Fruit fly (Drosophila melanogaster): Measurements from ENCODE around the gene CG17264.

CG17264 gene

dm6 chr2L:3043647-3044046, 25.3 kb downstream of the CG17264 start, which contains the start of gene FASN2:
TSS of gene FASN2 (plus strand) at chr2L:3043947.
- no peak for TF ChIP-seq lola (GFP tag; optimal IDR thresholded peaks at IDR 0.05)
- TF ChIP-seq N (GFP tag; optimal IDR thresholded peaks at IDR 0.05) = no peak
- TF ChIP-seq dmrt93B (GFP tag; optimal IDR thresholded peaks at IDR 0.05) = no peak
- TF ChIP-seq sage (GFP tag; optimal IDR thresholded peaks at IDR 0.05) = no peak
- no peak for TF ChIP-seq dl (GFP tag; optimal IDR thresholded peaks at IDR 0.05; ENCODE audit: insufficient read depth in 1 of 2, partially characterized antibody in 2 of 2)
- no peak for TF ChIP-seq HLH106 (tag; optimal IDR thresholded peaks at IDR 0.05)
- TF ChIP-seq sv (GFP tag; optimal IDR thresholded peaks at IDR 0.05) = no peak
- no peak for TF ChIP-seq Abd-B (GFP tag; optimal IDR thresholded peaks at IDR 0.05)
- no peak for TF ChIP-seq rgr (GFP tag; optimal IDR thresholded peaks at IDR 0.05)

- TF ChIP-seq foxo (GFP tag; optimal IDR thresholded peaks at IDR 0.05) (no peak), OdsH (GFP tag; optimal IDR thresholded peaks at IDR 0.05) (no peak), rgr (GFP tag; optimal IDR thresholded peaks at IDR 0.05) (no peak), pan (optimal IDR thresholded peaks at IDR 0.05) (no peak), N (GFP tag; optimal IDR thresholded peaks at IDR 0.05) (no peak), woc (GFP tag; optimal IDR thresholded peaks at IDR 0.05) (no peak), CG9705 (GFP tag; optimal IDR thresholded peaks at IDR 0.05) (no peak), Dfd (GFP tag; optimal IDR thresholded peaks at IDR 0.05) (no peak), sage (GFP tag; optimal IDR thresholded peaks at IDR 0.05) (no peak), CrebA (GFP tag; optimal IDR thresholded peaks at IDR 0.05; ENCODE audit: borderline replicate concordance) (no peak), Rel (GFP tag; optimal IDR thresholded peaks at IDR 0.05) (no peak), Rel (tag; optimal IDR thresholded peaks at IDR 0.05) (peak; percentile 95), h (GFP tag; optimal IDR thresholded peaks at IDR 0.05) (peak; percentile 51), Hr83 (GFP tag; optimal IDR thresholded peaks at IDR 0.05; ENCODE audit: poor library complexity, severe bottlenecking) (peak; percentile 2), HLH106 (tag; optimal IDR thresholded peaks at IDR 0.05) (no peak), sv (GFP tag; optimal IDR thresholded peaks at IDR 0.05) (no peak)
These were observed 26.6 kb downstream of the CG17264 start for dm6 chr2L:3044660-3045504.

DNA sequence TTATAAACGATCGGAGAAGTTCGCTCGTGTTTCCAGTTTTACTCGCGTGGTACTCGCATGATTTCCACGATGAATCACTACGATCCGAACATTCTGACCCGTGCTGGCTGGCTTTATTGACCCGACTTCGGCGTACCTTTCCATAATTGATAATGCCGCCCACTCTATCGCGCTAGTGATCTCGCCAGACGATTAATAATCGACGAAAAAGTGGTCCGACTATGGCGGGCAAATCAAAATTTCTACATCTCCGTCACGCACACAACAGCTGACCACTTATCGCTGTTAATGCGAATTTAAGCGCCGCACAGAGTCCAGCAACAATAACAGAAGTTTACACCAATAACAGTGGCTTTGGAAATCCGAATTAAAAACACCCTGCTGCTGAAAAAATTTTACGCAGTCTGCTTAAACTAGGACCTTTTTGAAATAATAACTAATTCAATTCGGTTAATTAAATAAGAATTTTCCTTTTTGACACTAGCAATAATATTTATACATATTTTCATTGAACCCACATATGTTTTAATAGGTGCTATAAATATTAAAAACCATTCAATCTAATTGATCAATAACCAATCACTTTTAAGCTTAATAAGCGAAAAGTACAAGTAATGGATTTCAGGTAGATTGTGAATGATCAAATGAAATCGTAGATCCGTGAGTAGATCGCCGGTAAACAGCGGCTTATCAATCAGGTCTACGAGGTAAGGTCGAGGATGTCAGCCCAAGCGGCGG, 37.6 kb downstream of the CG17264 start:
- TF ChIP-seq CrebA (GFP tag; optimal IDR thresholded peaks at IDR 0.05; ENCODE audit: borderline replicate concordance) (no peak), usp (GFP tag; optimal IDR thresholded peaks at IDR 0.05) (no peak), Dfd (GFP tag; optimal IDR thresholded peaks at IDR 0.05) (no peak), h (GFP tag; optimal IDR thresholded peaks at IDR 0.05) (peak; percentile 38), CG32264 (GFP tag; optimal IDR thresholded peaks at IDR 0.05) (no peak), Vsx2 (GFP tag; optimal IDR thresholded peaks at IDR 0.05; ENCODE audit: partially characterized antibody) (no peak), Jra (GFP tag; optimal IDR thresholded peaks at IDR 0.05) (no peak), dl (GFP tag; optimal IDR thresholded peaks at IDR 0.05; ENCODE audit: insufficient read depth in 1 of 2, partially characterized antibody in 2 of 2) (no peak), Hr78 (GFP tag; optimal IDR thresholded peaks at IDR 0.05) (no peak), fru (GFP tag; optimal IDR thresholded peaks at IDR 0.05) (peak; percentile 72), tai (GFP tag; optimal IDR thresholded peaks at IDR 0.05) (no peak), Hnf4 (GFP tag; optimal IDR thresholded peaks at IDR 0.05) (no peak), dmrt93B (GFP tag; optimal IDR thresholded peaks at IDR 0.05) (peak; percentile 55), Rel (GFP tag; optimal IDR thresholded peaks at IDR 0.05) (no peak), Rel (tag; optimal IDR thresholded peaks at IDR 0.05) (peak; percentile 24), sv (GFP tag; optimal IDR thresholded peaks at IDR 0.05) (peak; percentile 60), rgr (GFP tag; optimal IDR thresholded peaks at IDR 0.05) (peak; percentile 47), N (GFP tag; optimal IDR thresholded peaks at IDR 0.05) (no peak), CG9705 (GFP tag; optimal IDR thresholded peaks at IDR 0.05) (peak; percentile 33), brk (GFP tag; optimal IDR thresholded peaks at IDR 0.05) (no peak), psq (GFP tag; optimal IDR thresholded peaks at IDR 0.05) (peak; percentile 51), Dif (GFP tag; optimal IDR thresholded peaks at IDR 0.05; ENCODE audit: partially characterized antibody) (no peak), Myc (optimal IDR thresholded peaks at IDR 0.05) (no peak), HLH106 (tag; optimal IDR thresholded peaks at IDR 0.05) (peak; percentile 26), br (GFP tag; optimal IDR thresholded peaks at IDR 0.05) (peak; percentile 53), jim (GFP tag; optimal IDR thresholded peaks at IDR 0.05) (no peak), Mio (GFP tag; optimal IDR thresholded peaks at IDR 0.05) (no peak), foxo (GFP tag; optimal IDR thresholded peaks at IDR 0.05) (peak in 1 of 2 experiments; percentile 70), lola (GFP tag; optimal IDR thresholded peaks at IDR 0.05) (no peak), Hr83 (GFP tag; optimal IDR thresholded peaks at IDR 0.05; ENCODE audit: poor library complexity, severe bottlenecking) (no peak), GATAd (GFP tag; optimal IDR thresholded peaks at IDR 0.05) (no peak), OdsH (GFP tag; optimal IDR thresholded peaks at IDR 0.05) (peak; percentile 67), Sp1 (GFP tag; optimal IDR thresholded peaks at IDR 0.05) (peak; percentile 66), sage (GFP tag; optimal IDR thresholded peaks at IDR 0.05) (peak; percentile 16), pan (optimal IDR thresholded peaks at IDR 0.05) (no peak), dsf (GFP tag; optimal IDR thresholded peaks at IDR 0.05; ENCODE audit: borderline replicate concordance) (no peak), woc (GFP tag; optimal IDR thresholded peaks at IDR 0.05) (peak; percentile 95), ey (GFP tag; optimal IDR thresholded peaks at IDR 0.05) (peak; percentile 58), Abd-B (GFP tag; optimal IDR thresholded peaks at IDR 0.05) (no peak)

Measured in whole organism, wandering third instar larva.